Fruit fly (Drosophila melanogaster) whole organism, embryonic: ENCODE measurements around the gene CG18301.
A peak's percentile ranks its signal among the peaks of the same experiment; 100 is the strongest.

ENCODE experiments used
- Aef1 ChIP-seq: fragments of 200-800 bp; sonication (Bioruptor generic); IDR thresholded peaks from 3 replicates; pipeline ENCODE4 v1.3.6; 2022; ENCODE audit warnings: missing biosample characterization, missing genetic modification characterization
- CG11093 ChIP-seq: fragments of 200-800 bp; sonication (Bioruptor generic); IDR thresholded peaks from 3 replicates; pipeline ENCODE4 v1.3.6; 2022; ENCODE audit warnings: missing biosample characterization, missing genetic modification characterization
- CG11247 ChIP-seq: fragments of 200-800 bp; sonication (Bioruptor generic); IDR thresholded peaks from 2 replicates; pipeline ENCODE4 v1.3.6; 2022; ENCODE audit warnings: missing biosample characterization, missing genetic modification characterization
- CG1233 ChIP-seq: fragments of 200-800 bp; sonication (Bioruptor generic); optimal IDR thresholded peaks from 4 replicates; lab custom pipeline; 2018; ENCODE audit warnings: missing biosample characterization, mild to moderate bottlenecking, missing genetic modification characterization
- CG13424 ChIP-seq: fragments of 200-800 bp; sonication (Bioruptor generic); optimal IDR thresholded peaks from 2 replicates; lab custom pipeline; 2019; ENCODE audit warnings: missing biosample characterization, mild to moderate bottlenecking, missing genetic modification characterization, moderate library complexity
- CG14050 ChIP-seq: fragments of 200-800 bp; sonication (Bioruptor generic); IDR thresholded peaks from 3 replicates; pipeline ENCODE4 v1.3.6; 2022; ENCODE audit warnings: missing biosample characterization, missing genetic modification characterization
- CG14441 ChIP-seq: fragments of 200-800 bp; sonication (Bioruptor generic); IDR thresholded peaks from 2 replicates; pipeline ENCODE4 v1.3.6; 2022; ENCODE audit warnings: missing biosample characterization, missing genetic modification characterization
- CG14710 ChIP-seq: fragments of 200-800 bp; sonication (Bioruptor generic); optimal IDR thresholded peaks from 3 replicates; lab custom pipeline; 2019; ENCODE audit warnings: missing biosample characterization, mild to moderate bottlenecking, missing genetic modification characterization, moderate library complexity
- CG15514 ChIP-seq: fragments of 200-800 bp; sonication (Bioruptor generic); optimal IDR thresholded peaks from 3 replicates; lab custom pipeline; 2017; ENCODE audit warnings: missing biosample characterization, missing genetic modification characterization, mild to moderate bottlenecking, moderate library complexity, missing genetic modification reagents
- CG1603 ChIP-seq: fragments of 200-800 bp; sonication (Bioruptor generic); optimal IDR thresholded peaks from 2 replicates; lab custom pipeline; 2019; ENCODE audit warnings: missing biosample characterization, mild to moderate bottlenecking, missing genetic modification characterization, moderate library complexity
- CG18262 ChIP-seq: fragments of 200-800 bp; optimal IDR thresholded peaks from 3 replicates; lab custom pipeline; 2019; ENCODE audit warnings: missing biosample characterization, mild to moderate bottlenecking, missing genetic modification characterization, moderate library complexity
- CG1832 ChIP-seq: fragments of 200-800 bp; sonication (Bioruptor generic); optimal IDR thresholded peaks from 2 replicates; lab custom pipeline; 2017; ENCODE audit warnings: missing biosample characterization, mild to moderate bottlenecking, missing genetic modification characterization, inconsistent platforms
- CG18619 ChIP-seq: fragments of 200-800 bp; sonication (Bioruptor generic); optimal IDR thresholded peaks from 3 replicates; lab custom pipeline; 2017; ENCODE audit warnings: missing biosample characterization, mild to moderate bottlenecking, missing genetic modification characterization
- CG3838 ChIP-seq: fragments of 200-800 bp; sonication (Bioruptor generic); optimal IDR thresholded peaks from 3 replicates; lab custom pipeline; 2016; ENCODE audit warnings: missing biosample characterization, missing genetic modification characterization
- CG6689 ChIP-seq: fragments of 200-800 bp; sonication (Bioruptor generic); IDR thresholded peaks from 2 replicates; pipeline ENCODE4 v1.3.6; 2022; ENCODE audit warnings: missing biosample characterization, missing genetic modification characterization
- CG7357 ChIP-seq: fragments of 200-800 bp; sonication (Bioruptor generic); IDR thresholded peaks from 3 replicates; pipeline ENCODE4 v1.3.6; 2022; ENCODE audit warnings: missing biosample characterization, missing genetic modification characterization
- CG7839 ChIP-seq: fragments of 200-800 bp; sonication (Bioruptor generic); optimal IDR thresholded peaks from 3 replicates; lab custom pipeline; 2018; ENCODE audit warnings: missing biosample characterization, mild to moderate bottlenecking, missing genetic modification characterization, moderate library complexity
- CG7928 ChIP-seq: fragments of 200-800 bp; sonication (Bioruptor generic); optimal IDR thresholded peaks from 2 replicates; lab custom pipeline; 2017; ENCODE audit warnings: missing biosample characterization, mild to moderate bottlenecking, missing genetic modification characterization
- CG9727 ChIP-seq: fragments of 200-800 bp; sonication (Bioruptor generic); optimal IDR thresholded peaks from 3 replicates; lab custom pipeline; 2017; ENCODE audit warnings: missing biosample characterization, mild to moderate bottlenecking, missing genetic modification characterization
- CG9817 ChIP-seq: fragments of 200-800 bp; sonication (Bioruptor generic); optimal IDR thresholded peaks from 2 replicates; lab custom pipeline; 2018; ENCODE audit warnings: missing biosample characterization, mild to moderate bottlenecking, missing genetic modification characterization, moderate library complexity
- CHES-1-like ChIP-seq: fragments of 200-800 bp; sonication (Bioruptor generic); optimal IDR thresholded peaks from 2 replicates; lab custom pipeline; 2016; ENCODE audit warnings: missing biosample characterization, missing genetic modification characterization
- D19A ChIP-seq: fragments of 200-800 bp; optimal IDR thresholded peaks from 3 replicates; lab custom pipeline; 2019; ENCODE audit warnings: missing biosample characterization, mild to moderate bottlenecking, missing genetic modification characterization, moderate library complexity
- Dek ChIP-seq: fragments of 200-800 bp; sonication (Bioruptor generic); optimal IDR thresholded peaks from 3 replicates; lab custom pipeline; 2019; ENCODE audit warnings: missing biosample characterization, mild to moderate bottlenecking, missing genetic modification characterization, moderate library complexity
- HmgZ ChIP-seq: fragments of 200-800 bp; sonication (Bioruptor generic); optimal IDR thresholded peaks from 2 replicates; lab custom pipeline; 2018; ENCODE audit warnings: missing biosample characterization, mild to moderate bottlenecking, missing genetic modification characterization
- Hr3 ChIP-seq: fragments of 200-800 bp; sonication (Bioruptor generic); optimal IDR thresholded peaks from 3 replicates; lab custom pipeline; 2016; ENCODE audit warnings: missing biosample characterization, missing genetic modification characterization
- Oaz ChIP-seq: fragments of 200-800 bp; sonication (Bioruptor generic); IDR thresholded peaks from 2 replicates; pipeline ENCODE4 v1.3.6; 2022; ENCODE audit warnings: missing biosample characterization, missing genetic modification characterization
- Trl ChIP-seq, 3 experiments: fragments of >200 bp in 2 of 3; fragments of 200-800 bp in 1 of 3; sonication (Bioruptor generic) in 1 of 3; optimal IDR thresholded peaks; 2 replicates in 1 of 3; 3 replicates in 2 of 3; lab custom pipeline; 2016 to 2017; ENCODE audit warnings: missing biosample characterization in 1 of 3, missing genetic modification characterization in 1 of 3
- Xbp1 ChIP-seq: fragments of 200-800 bp; sonication (Bioruptor generic); optimal IDR thresholded peaks from 3 replicates; lab custom pipeline; 2016; ENCODE audit warnings: missing biosample characterization, mild to moderate bottlenecking, missing genetic modification characterization
- ara ChIP-seq: fragments of 200-800 bp; sonication (Bioruptor generic); IDR thresholded peaks from 2 replicates; pipeline ENCODE4 v1.3.6; 2022; ENCODE audit warnings: missing biosample characterization, missing genetic modification characterization
- bigmax ChIP-seq: fragments of 200-800 bp; sonication (Bioruptor generic); optimal IDR thresholded peaks from 2 replicates; lab custom pipeline; 2018; ENCODE audit warnings: missing biosample characterization, mild to moderate bottlenecking, missing genetic modification characterization
- btn ChIP-seq: fragments of 200-800 bp; sonication (Bioruptor generic); optimal IDR thresholded peaks from 2 replicates; lab custom pipeline; 2016; ENCODE audit warnings: missing biosample characterization, missing genetic modification characterization
- chif ChIP-seq, 2 experiments: fragments of 200-800 bp; sonication (Bioruptor generic); optimal IDR thresholded peaks; 3 replicates each; lab custom pipeline; 2016; ENCODE audit warnings: missing biosample characterization in 2 of 2, missing genetic modification characterization in 2 of 2
- crc ChIP-seq: fragments of 200-800 bp; sonication (Bioruptor generic); optimal IDR thresholded peaks from 2 replicates; lab custom pipeline; 2016; ENCODE audit warnings: missing biosample characterization, missing genetic modification characterization
- croc ChIP-seq: fragments of 200-800 bp; sonication (Bioruptor generic); conservative IDR thresholded peaks from 3 replicates; pipeline ENCODE4 v1.3.6; 2022; ENCODE audit warnings: missing biosample characterization, missing genetic modification characterization
- cwo ChIP-seq: fragments of 200-800 bp; sonication (Bioruptor generic); optimal IDR thresholded peaks from 3 replicates; lab custom pipeline; 2017; ENCODE audit warnings: missing biosample characterization, missing genetic modification characterization, mild to moderate bottlenecking, moderate library complexity, missing genetic modification reagents
- dmrt11E ChIP-seq: fragments of 200-800 bp; sonication (Bioruptor generic); optimal IDR thresholded peaks from 3 replicates; lab custom pipeline; 2018; ENCODE audit warnings: missing biosample characterization, mild to moderate bottlenecking, missing genetic modification characterization, moderate library complexity
- dmrt99B ChIP-seq: fragments of 200-800 bp; sonication (Bioruptor generic); optimal IDR thresholded peaks from 2 replicates; lab custom pipeline; 2018; ENCODE audit warnings: missing biosample characterization, mild to moderate bottlenecking, missing genetic modification characterization, moderate library complexity
- dysf ChIP-seq: fragments of 200-800 bp; sonication (Bioruptor generic); IDR thresholded peaks from 3 replicates; pipeline ENCODE4 v1.3.6; 2022; ENCODE audit warnings: missing biosample characterization, missing genetic modification characterization
- gem ChIP-seq: fragments of 200-800 bp; sonication (Bioruptor generic); optimal IDR thresholded peaks from 2 replicates; lab custom pipeline; 2019; ENCODE audit warnings: missing biosample characterization, mild to moderate bottlenecking, missing genetic modification characterization, moderate library complexity
- hb ChIP-seq: fragments of 200-800 bp; sonication (Bioruptor generic); IDR thresholded peaks from 3 replicates; pipeline ENCODE4 v1.3.6; 2022; ENCODE audit warnings: missing biosample characterization, missing genetic modification characterization; ENCODE audit not compliant: partially characterized antibody
- lov ChIP-seq, 2 experiments: fragments of 200-800 bp in 1 of 2; fragments of >200 bp in 1 of 2; sonication (Bioruptor generic) in 1 of 2; IDR thresholded peaks in 1 of 2; optimal IDR thresholded peaks in 1 of 2; 2 replicates in 1 of 2; 3 replicates in 1 of 2; pipeline versions ENCODE4 v1.3.6 to Lab custom; 2017 to 2022; ENCODE audit warnings: missing biosample characterization in 1 of 2, missing genetic modification characterization in 1 of 2
- mam ChIP-seq: fragments of 200-800 bp; sonication (Bioruptor generic); optimal IDR thresholded peaks from 3 replicates; lab custom pipeline; 2016; ENCODE audit warnings: missing biosample characterization, missing genetic modification characterization
- nerfin-1 ChIP-seq: fragments of 200-800 bp; sonication (Bioruptor generic); optimal IDR thresholded peaks from 3 replicates; lab custom pipeline; 2019; ENCODE audit warnings: missing biosample characterization, mild to moderate bottlenecking, missing genetic modification characterization, moderate library complexity
- pan ChIP-seq, 4 experiments: fragments of >200 bp in 3 of 4; fragments of 200-800 bp in 1 of 4; sonication (Bioruptor generic) in 1 of 4; optimal IDR thresholded peaks in 3 of 4; IDR thresholded peaks in 1 of 4; 2 replicates each; pipeline versions ENCODE4 v1.3.6 to Lab custom; 2017 to 2022; ENCODE audit warnings: missing biosample characterization in 2 of 4, missing genetic modification characterization in 2 of 4, mixed read lengths in 1 of 4
- pfk ChIP-seq: fragments of 200-800 bp; sonication (Bioruptor generic); optimal IDR thresholded peaks from 2 replicates; lab custom pipeline; 2018; ENCODE audit warnings: missing biosample characterization, mild to moderate bottlenecking, missing genetic modification characterization, moderate library complexity
- phol ChIP-seq: fragments of 200-800 bp; sonication (Bioruptor generic); optimal IDR thresholded peaks from 3 replicates; lab custom pipeline; 2018; ENCODE audit warnings: missing biosample characterization, mild to moderate bottlenecking, missing genetic modification characterization, moderate library complexity
- rib ChIP-seq: fragments of 200-800 bp; sonication (Bioruptor generic); IDR thresholded peaks from 2 replicates; pipeline ENCODE4 v1.3.6; 2022; ENCODE audit warnings: missing biosample characterization, missing genetic modification characterization
- vvl ChIP-seq: fragments of 200-800 bp; sonication (Bioruptor generic); IDR thresholded peaks from 2 replicates; pipeline ENCODE4 v1.3.6; 2022; ENCODE audit warnings: missing biosample characterization, missing genetic modification characterization

The CG18301 gene

dm6 chr2L:10555269-10555668 is 23.6 kb downstream of the CG18301 start (continued):
- TF ChIP-seq dysf (GFP tag; lab: Robert Waterston, UW): peak; percentile 32; the same call in 1 of the 3 replicates
- peak; percentile 47; the same call in 1 of the 2 replicates for TF ChIP-seq ara (GFP tag; lab: Robert Waterston, UW)
- peak in 1 of 2 experiments; percentile 25 for TF ChIP-seq chif (GFP tag; optimal IDR thresholded peaks at IDR 0.05; lab: Kevin White, UChicago)
- no peak for TF ChIP-seq mam (GFP tag; lab: Kevin White, UChicago)
- TF ChIP-seq CG1603 (tag; lab: Kevin White, UChicago): peak; percentile 1
- peak; percentile 8 for TF ChIP-seq phol (tag; lab: Kevin White, UChicago)
- no peak for TF ChIP-seq CG14710
- peak; percentile 23 for TF ChIP-seq gem (tag; lab: Kevin White, UChicago)
- no peak for TF ChIP-seq CG9727 (GFP tag; lab: Kevin White, UChicago)
- TF ChIP-seq CG7928 (GFP tag; lab: Kevin White, UChicago): no peak
- no peak for TF ChIP-seq Dek
- TF ChIP-seq Oaz: 0 out of 2 replicates have a peak, but pooled peaks have one; percentile 13
- TF ChIP-seq CG6689 (GFP tag; lab: Robert Waterston, UW): peak; percentile 38; the same call in 1 of the 2 replicates
- TF ChIP-seq CG14441 (GFP tag; lab: Robert Waterston, UW): peak; percentile 47; the same call in 1 of the 2 replicates
- TF ChIP-seq CG11247 (GFP tag; lab: Robert Waterston, UW): no peak
- peak; percentile 41 for TF ChIP-seq vvl
- no peak for TF ChIP-seq pan (optimal IDR thresholded peaks at IDR 0.05; lab: Kevin White, UChicago)
- peak in 1 of 2 experiments; percentile 14 for TF ChIP-seq pan (GFP tag; optimal IDR thresholded peaks at IDR 0.05 in 1 of 2, IDR thresholded peaks at IDR 0.05 in 1 of 2)

- no peak for TF ChIP-seq Hr3 (GFP tag; lab: Kevin White, UChicago)
- TF ChIP-seq cwo (GFP tag; lab: Kevin White, UChicago): peak; percentile 57
- TF ChIP-seq pfk: no peak
- peak; percentile 28 for TF ChIP-seq Xbp1 (GFP tag; lab: Kevin White, UChicago)
- TF ChIP-seq crc (GFP tag; lab: Kevin White, UChicago): peak; percentile 17
- TF ChIP-seq CG18262 (tag; lab: Kevin White, UChicago): peak; percentile 15
- TF ChIP-seq croc (GFP tag; lab: Robert Waterston, UW): no peak; the same call in 2 of the 3 replicates
- TF ChIP-seq CG14050 (GFP tag; lab: Robert Waterston, UW): peak; percentile 23; the same call in 1 of the 3 replicates
- TF ChIP-seq CHES-1-like (GFP tag; lab: Kevin White, UChicago): peak; percentile 6
- TF ChIP-seq bigmax (GFP tag; lab: Kevin White, UChicago): no peak
- 0 out of 3 replicates have a peak, but pooled peaks have one; percentile 27 for TF ChIP-seq CG7357 (GFP tag; lab: Robert Waterston, UW)
- TF ChIP-seq D19A (tag; lab: Kevin White, UChicago): peak; percentile 4
- no peak for TF ChIP-seq CG11093
- TF ChIP-seq dmrt11E (tag; lab: Kevin White, UChicago): peak; percentile 26
- TF ChIP-seq CG1233 (GFP tag; lab: Kevin White, UChicago): peak; percentile 26
- peak; percentile 62 for TF ChIP-seq dmrt99B (tag; lab: Kevin White, UChicago)
- TF ChIP-seq HmgZ (tag; lab: Kevin White, UChicago): peak; percentile 38
- peak; percentile 49 for TF ChIP-seq CG18619 (GFP tag; lab: Kevin White, UChicago)
- peak; percentile 40; the same call in 2 of the 3 replicates for TF ChIP-seq Aef1
- no peak for TF ChIP-seq hb (GFP tag; lab: Robert Waterston, UW)
- no peak for TF ChIP-seq nerfin-1 (tag; lab: Kevin White, UChicago)
- peak; percentile 57 for TF ChIP-seq CG7839
- TF ChIP-seq CG15514: peak; percentile 55
- peak; percentile 35 for TF ChIP-seq CG13424 (tag; lab: Kevin White, UChicago)
- TF ChIP-seq CG9817 (tag; lab: Kevin White, UChicago): peak; percentile 25
- no peak for TF ChIP-seq btn (GFP tag; lab: Kevin White, UChicago)
- TF ChIP-seq rib: no peak
- TF ChIP-seq CG1832: no peak
- TF ChIP-seq CG3838 (GFP tag; lab: Kevin White, UChicago): no peak
- TF ChIP-seq lov (optimal IDR thresholded peaks at IDR 0.05; lab: Kevin White, UChicago): no peak
- peak; percentile 21; the same call in 1 of the 3 replicates for TF ChIP-seq lov (GFP tag; IDR thresholded peaks at IDR 0.05; lab: Robert Waterston, UW)
- no peak for TF ChIP-seq Trl (optimal IDR thresholded peaks at IDR 0.05; lab: Kevin White, UChicago)
- TF ChIP-seq Trl (GFP tag; optimal IDR thresholded peaks at IDR 0.05; lab: Kevin White, UChicago): peak; percentile 8
Measured at dm6 chr2L:10565674-10566073, 34.1 kb downstream of the CG18301 start.
